Worm (Caenorhabditis elegans): ENCODE measurements around the gene irld-47.

ce11 chrII:7806872-7807271 is 15.5 kb downstream of the irld-47 start:
- TF ChIP-seq ZK546.5 (tag; optimal IDR thresholded peaks at IDR 0.05) (no peak), snpc-4 (tag; optimal IDR thresholded peaks at IDR 0.05) (no peak), aha-1 (tag) (no peak), daf-12 (tag; optimal IDR thresholded peaks at IDR 0.05) (no peak), D1046.2 (GFP tag; IDR thresholded peaks at IDR 0.05) (no peak), mdl-1 (tag; optimal IDR thresholded peaks at IDR 0.05) (no peak), gei-8 (GFP tag; optimal IDR thresholded peaks at IDR 0.05) (no peak)
